Fruit fly (Drosophila melanogaster) whole organism, embryonic: ENCODE measurements around the gene CG43800.

Experiments
- Abd-B ChIP-seq: fragments of 200-800 bp; sonication (Bioruptor generic); optimal IDR thresholded peaks from 2 replicates; lab custom pipeline; 2018; ENCODE audit warnings: missing biosample characterization, mild to moderate bottlenecking, missing genetic modification characterization, moderate library complexity
- Atf3 ChIP-seq: fragments of 200-800 bp; sonication (Bioruptor generic); optimal IDR thresholded peaks from 3 replicates; lab custom pipeline; 2016; ENCODE audit warnings: missing biosample characterization, missing genetic modification characterization
- CG10321 ChIP-seq: fragments of 200-800 bp; sonication (Bioruptor generic); IDR thresholded peaks from 2 replicates; pipeline ENCODE4 v1.3.6; 2022; ENCODE audit warnings: missing biosample characterization, missing genetic modification characterization
- CG10366 ChIP-seq: fragments of 200-800 bp; sonication (Bioruptor generic); IDR thresholded peaks from 2 replicates; pipeline ENCODE4 v1.3.6; 2022; ENCODE audit warnings: missing biosample characterization, missing genetic modification characterization
- CG10543 ChIP-seq: fragments of 200-800 bp; sonication (Bioruptor generic); optimal IDR thresholded peaks from 3 replicates; lab custom pipeline; 2017; ENCODE audit warnings: missing biosample characterization, mild to moderate bottlenecking, missing genetic modification characterization, moderate library complexity
- CG10654 ChIP-seq: fragments of 200-800 bp; sonication (Bioruptor generic); optimal IDR thresholded peaks from 2 replicates; lab custom pipeline; 2016; ENCODE audit warnings: missing biosample characterization, missing genetic modification characterization
- CG12236 ChIP-seq: fragments of 200-800 bp; sonication (Bioruptor generic); optimal IDR thresholded peaks from 2 replicates; lab custom pipeline; 2016; ENCODE audit warnings: missing biosample characterization, missing genetic modification characterization
- CG12769 ChIP-seq: fragments of 200-800 bp; sonication (Bioruptor generic); optimal IDR thresholded peaks from 2 replicates; lab custom pipeline; 2019; ENCODE audit warnings: missing biosample characterization, mild to moderate bottlenecking, missing genetic modification characterization, moderate library complexity
- CG13287 ChIP-seq: fragments of 200-800 bp; sonication (Bioruptor generic); IDR thresholded peaks from 2 replicates; pipeline ENCODE4 v1.3.6; 2022; ENCODE audit warnings: missing biosample characterization, missing genetic modification characterization; ENCODE audit not compliant: partially characterized antibody
- CG13894 ChIP-seq: fragments of 200-800 bp; sonication (Bioruptor generic); optimal IDR thresholded peaks from 3 replicates; lab custom pipeline; 2018; ENCODE audit warnings: missing biosample characterization, mild to moderate bottlenecking, missing genetic modification characterization, moderate library complexity
- CG16863 ChIP-seq: fragments of 200-800 bp; sonication (Bioruptor generic); optimal IDR thresholded peaks from 3 replicates; lab custom pipeline; 2016; ENCODE audit warnings: missing biosample characterization, missing genetic modification characterization
- CG17359 ChIP-seq: fragments of 200-800 bp; sonication (Bioruptor generic); optimal IDR thresholded peaks from 3 replicates; lab custom pipeline; 2018; ENCODE audit warnings: missing biosample characterization, mild to moderate bottlenecking, missing genetic modification characterization, moderate library complexity
- CG17385 ChIP-seq: fragments of 200-800 bp; sonication (Bioruptor generic); optimal IDR thresholded peaks from 3 replicates; lab custom pipeline; 2018; ENCODE audit warnings: missing biosample characterization, mild to moderate bottlenecking, missing genetic modification characterization
- CG17829 ChIP-seq: fragments of 200-800 bp; optimal IDR thresholded peaks from 2 replicates; lab custom pipeline; 2019; ENCODE audit warnings: missing biosample characterization, mild to moderate bottlenecking, missing genetic modification characterization, moderate library complexity
- CG18764 ChIP-seq: fragments of 200-800 bp; sonication (Bioruptor generic); optimal IDR thresholded peaks from 3 replicates; lab custom pipeline; 2016; ENCODE audit warnings: missing biosample characterization, missing genetic modification characterization
- CG2199 ChIP-seq: fragments of 200-800 bp; sonication (Bioruptor generic); IDR thresholded peaks from 3 replicates; pipeline ENCODE4 v1.3.6; 2022; ENCODE audit warnings: missing biosample characterization, missing genetic modification characterization
- CG32532 ChIP-seq: fragments of 200-800 bp; sonication (Bioruptor generic); IDR thresholded peaks from 2 replicates; pipeline ENCODE4 v1.3.6; 2022; ENCODE audit warnings: missing biosample characterization, missing genetic modification characterization
- CG3726 ChIP-seq: fragments of 200-800 bp; sonication (Bioruptor generic); IDR thresholded peaks from 3 replicates; pipeline ENCODE4, ENCODE4 v1.3.6; 2022; ENCODE audit warnings: missing biosample characterization, missing genetic modification characterization
- CG4617 ChIP-seq: fragments of 200-800 bp; sonication (Bioruptor generic); optimal IDR thresholded peaks from 3 replicates; lab custom pipeline; 2016; ENCODE audit warnings: missing biosample characterization, missing genetic modification characterization, borderline replicate concordance
- CG5180 ChIP-seq: fragments of 200-800 bp; sonication (Bioruptor generic); optimal IDR thresholded peaks from 3 replicates; lab custom pipeline; 2017; ENCODE audit warnings: missing biosample characterization, missing genetic modification characterization, mild to moderate bottlenecking, moderate library complexity, missing genetic modification reagents
- CG6175 ChIP-seq: fragments of 200-800 bp; sonication (Bioruptor generic); IDR thresholded peaks from 3 replicates; pipeline ENCODE4 v1.3.6; 2022; ENCODE audit warnings: missing biosample characterization, missing genetic modification characterization
- CG6654 ChIP-seq: fragments of 200-800 bp; sonication (Bioruptor generic); optimal IDR thresholded peaks from 2 replicates; lab custom pipeline; 2017; ENCODE audit warnings: missing biosample characterization, mild to moderate bottlenecking, missing genetic modification characterization
- Chrac-16 ChIP-seq: fragments of 200-800 bp; sonication (Bioruptor generic); optimal IDR thresholded peaks from 3 replicates; lab custom pipeline; 2016; ENCODE audit warnings: missing biosample characterization, missing genetic modification characterization
- CkIIα-i1 ChIP-seq: fragments of 200-800 bp; sonication (Bioruptor generic); IDR thresholded peaks from 2 replicates; pipeline ENCODE4 v1.3.6; 2022; ENCODE audit warnings: missing biosample characterization, missing genetic modification characterization
- Dip3 ChIP-seq: fragments of 200-800 bp; sonication (Bioruptor generic); optimal IDR thresholded peaks from 3 replicates; lab custom pipeline; 2016; ENCODE audit warnings: missing biosample characterization, missing genetic modification characterization
- Dll ChIP-seq: fragments of 200-800 bp; sonication (Bioruptor generic); IDR thresholded peaks from 4 replicates; pipeline ENCODE4 v1.3.6; 2022; ENCODE audit warnings: missing biosample characterization, missing genetic modification characterization; ENCODE audit not compliant: partially characterized antibody
- E2f1 ChIP-seq: fragments of 200-800 bp; sonication (Bioruptor generic); IDR thresholded peaks from 2 replicates; pipeline ENCODE4 v1.3.6; 2022; ENCODE audit warnings: missing biosample characterization, missing genetic modification characterization
- Eip74EF ChIP-seq, 2 experiments: fragments of 200-800 bp in 1 of 2; fragments of >200 bp in 1 of 2; sonication (Bioruptor generic) in 1 of 2; optimal IDR thresholded peaks; 2 replicates each; lab custom pipeline; 2017 to 2019; ENCODE audit warnings: missing biosample characterization in 2 of 2, missing genetic modification characterization in 2 of 2, mild to moderate bottlenecking in 1 of 2, moderate library complexity in 1 of 2
- HLHmδ ChIP-seq: fragments of 200-800 bp; sonication (Bioruptor generic); optimal IDR thresholded peaks from 2 replicates; lab custom pipeline; 2018; ENCODE audit warnings: missing biosample characterization, mild to moderate bottlenecking, missing genetic modification characterization, moderate library complexity
- Hr3 ChIP-seq: fragments of 200-800 bp; sonication (Bioruptor generic); optimal IDR thresholded peaks from 3 replicates; lab custom pipeline; 2016; ENCODE audit warnings: missing biosample characterization, missing genetic modification characterization
- NfI ChIP-seq: fragments of 200-800 bp; sonication (Bioruptor generic); optimal IDR thresholded peaks from 3 replicates; lab custom pipeline; 2018; ENCODE audit warnings: missing biosample characterization, mild to moderate bottlenecking, missing genetic modification characterization, moderate library complexity
- Spps ChIP-seq: fragments of 200-800 bp; sonication (Bioruptor generic); optimal IDR thresholded peaks from 2 replicates; lab custom pipeline; 2018; ENCODE audit warnings: missing biosample characterization, mild to moderate bottlenecking, missing genetic modification characterization
- chinmo ChIP-seq: fragments of 200-800 bp; sonication (Bioruptor generic); IDR thresholded peaks from 4 replicates; pipeline ENCODE4 v1.3.6; 2022; ENCODE audit warnings: missing biosample characterization, missing genetic modification characterization; ENCODE audit not compliant: partially characterized antibody
- chm ChIP-seq: fragments of 200-800 bp; sonication (Bioruptor generic); IDR thresholded peaks from 2 replicates; pipeline ENCODE4 v1.3.6; 2022; ENCODE audit warnings: missing biosample characterization, missing genetic modification characterization
- dm ChIP-seq: fragments of 200-800 bp; sonication (Bioruptor generic); optimal IDR thresholded peaks from 3 replicates; lab custom pipeline; 2016; ENCODE audit warnings: missing biosample characterization, missing genetic modification characterization
- dysf ChIP-seq: fragments of 200-800 bp; sonication (Bioruptor generic); IDR thresholded peaks from 3 replicates; pipeline ENCODE4 v1.3.6; 2022; ENCODE audit warnings: missing biosample characterization, missing genetic modification characterization
- eve ChIP-seq, 2 experiments: fragments of >200 bp; optimal IDR thresholded peaks; 2 replicates each; lab custom pipeline; 2017; ENCODE audit warnings: missing biosample characterization in 2 of 2, missing genetic modification characterization in 2 of 2
- gem ChIP-seq: fragments of 200-800 bp; sonication (Bioruptor generic); optimal IDR thresholded peaks from 2 replicates; lab custom pipeline; 2019; ENCODE audit warnings: missing biosample characterization, mild to moderate bottlenecking, missing genetic modification characterization, moderate library complexity
- grau ChIP-seq: fragments of 200-800 bp; optimal IDR thresholded peaks from 3 replicates; lab custom pipeline; 2019; ENCODE audit warnings: missing biosample characterization, mild to moderate bottlenecking, missing genetic modification characterization, moderate library complexity
- grn ChIP-seq: fragments of 200-800 bp; sonication (Bioruptor generic); optimal IDR thresholded peaks from 3 replicates; lab custom pipeline; 2017; ENCODE audit warnings: missing biosample characterization, missing genetic modification characterization
- hth ChIP-seq: fragments of >200 bp; optimal IDR thresholded peaks from 2 replicates; lab custom pipeline; 2017; ENCODE audit warnings: inconsistent platforms
- mirr ChIP-seq: fragments of 200-800 bp; sonication (Bioruptor generic); optimal IDR thresholded peaks from 3 replicates; lab custom pipeline; 2018; ENCODE audit warnings: missing biosample characterization, mild to moderate bottlenecking, missing genetic modification characterization
- p53 ChIP-seq: fragments of 200-800 bp; sonication (Bioruptor generic); optimal IDR thresholded peaks from 2 replicates; lab custom pipeline; 2016; ENCODE audit warnings: missing biosample characterization, missing genetic modification characterization
- scrt ChIP-seq: fragments of 200-800 bp; sonication (Bioruptor generic); optimal IDR thresholded peaks from 2 replicates; lab custom pipeline; 2018; ENCODE audit warnings: missing biosample characterization, mild to moderate bottlenecking, missing genetic modification characterization, moderate library complexity
- sd ChIP-seq: fragments of 200-800 bp; sonication (Bioruptor generic); optimal IDR thresholded peaks from 3 replicates; lab custom pipeline; 2018; ENCODE audit warnings: missing biosample characterization, mild to moderate bottlenecking, missing genetic modification characterization, moderate library complexity
- sim ChIP-seq: fragments of 200-800 bp; sonication (Bioruptor generic); IDR thresholded peaks from 2 replicates; pipeline ENCODE4 v1.3.6; 2022; ENCODE audit warnings: missing biosample characterization, missing genetic modification characterization
- stwl ChIP-seq: fragments of 200-800 bp; sonication (Bioruptor generic); optimal IDR thresholded peaks from 3 replicates; lab custom pipeline; 2018; ENCODE audit warnings: missing biosample characterization, mild to moderate bottlenecking, missing genetic modification characterization, moderate library complexity
- vvl ChIP-seq: fragments of 200-800 bp; sonication (Bioruptor generic); IDR thresholded peaks from 2 replicates; pipeline ENCODE4 v1.3.6; 2022; ENCODE audit warnings: missing biosample characterization, missing genetic modification characterization

Gene CG43800

DNA sequence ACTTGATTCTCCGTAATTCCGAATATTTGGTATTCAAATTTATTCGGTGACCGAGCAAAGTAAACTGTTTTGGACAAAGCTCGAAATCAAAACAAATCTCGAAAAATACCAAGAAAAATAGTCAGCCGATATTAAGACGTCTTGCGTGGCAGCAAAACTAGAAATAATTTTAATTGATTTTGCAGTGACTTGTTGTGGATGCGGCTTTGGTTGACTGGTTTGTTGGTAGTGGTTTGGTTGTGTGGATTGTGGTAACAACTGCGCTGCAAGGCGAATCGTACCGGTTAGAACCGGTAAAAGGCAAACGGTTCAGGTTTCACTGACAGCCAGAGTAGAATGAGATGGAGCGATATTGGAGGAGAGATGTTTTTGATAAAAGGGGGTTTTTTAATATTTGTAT lies 8.9 kb upstream of the CG43800 start:
- TF ChIP-seq gem (tag; lab: Kevin White, UChicago) (peak; percentile 55), CG5180 (GFP tag; lab: Kevin White, UChicago) (no peak), CG6175 (GFP tag; lab: Robert Waterston, UW) (peak; percentile 74; the same call in 1 of the 3 replicates), vvl (GFP tag; lab: Robert Waterston, UW) (peak; percentile 49), CG13287 (GFP tag; lab: Robert Waterston, UW) (no peak), Dll (0 out of 4 replicates have a peak, but pooled peaks have one; percentile 20), sd (tag; lab: Kevin White, UChicago) (peak; percentile 55), chinmo (peak; percentile 82; the same call in 2 of the 4 replicates)

DNA sequence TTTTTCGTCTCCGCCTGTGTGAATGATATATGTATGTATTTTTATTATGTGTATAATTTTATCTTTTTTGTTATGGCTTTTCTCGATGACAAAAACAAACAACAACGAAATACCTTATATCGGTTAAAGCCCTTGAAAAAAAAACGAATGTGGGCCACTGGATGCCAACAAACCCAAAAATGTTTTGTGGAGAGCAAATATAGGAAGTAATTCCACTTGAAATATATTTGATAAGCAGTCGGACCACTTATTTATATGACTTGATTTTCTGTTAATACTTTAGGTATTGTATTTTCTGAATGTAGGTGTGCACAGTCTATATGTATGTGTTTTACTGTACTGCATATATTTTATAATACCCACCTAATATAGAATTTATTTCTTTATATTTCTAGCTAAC lies 8.4 kb upstream of the CG43800 start:
- no peak for TF ChIP-seq CG3726 (GFP tag; lab: Robert Waterston, UW)
- peak in 1 of 2 experiments; percentile 84 for TF ChIP-seq Eip74EF (GFP tag; optimal IDR thresholded peaks at IDR 0.05; lab: Kevin White, UChicago)
- no peak for TF ChIP-seq gem (tag; lab: Kevin White, UChicago)
- peak; percentile 10 for TF ChIP-seq CG13894 (tag; lab: Kevin White, UChicago)
- TF ChIP-seq grau (tag; lab: Kevin White, UChicago) = no peak
- TF ChIP-seq sd (tag; lab: Kevin White, UChicago) = peak; percentile 87
- TF ChIP-seq HLHmδ (GFP tag; lab: Kevin White, UChicago) = no peak
- no peak for TF ChIP-seq stwl (tag; lab: Kevin White, UChicago)
- peak; percentile 33 for TF ChIP-seq CG12769 (tag; lab: Kevin White, UChicago)
- TF ChIP-seq CG16863 (GFP tag; lab: Kevin White, UChicago) = no peak
- TF ChIP-seq hth = no peak
- TF ChIP-seq CG17829 = no peak

- TF ChIP-seq CG17359 (tag; lab: Kevin White, UChicago) = no peak
- TF ChIP-seq CG10321 (GFP tag; lab: Robert Waterston, UW) = no peak
- no peak for TF ChIP-seq Spps
- TF ChIP-seq CG4617 (GFP tag; lab: Kevin White, UChicago) = no peak
- TF ChIP-seq CG32532 (GFP tag; lab: Robert Waterston, UW) = peak; percentile 12; the same call in 1 of the 2 replicates
- peak; percentile 77 for TF ChIP-seq mirr (GFP tag; lab: Kevin White, UChicago)
- no peak for TF ChIP-seq CG5180 (GFP tag; lab: Kevin White, UChicago)
- TF ChIP-seq CkIIα-i1 (GFP tag; lab: Robert Waterston, UW) = no peak
- no peak for TF ChIP-seq dm (GFP tag; lab: Kevin White, UChicago)
- no peak for TF ChIP-seq sim (GFP tag; lab: Robert Waterston, UW)
- TF ChIP-seq CG6654 (GFP tag; lab: Kevin White, UChicago) = no peak
- no peak for TF ChIP-seq CG12236
- TF ChIP-seq dysf = no peak
- no peak for TF ChIP-seq CG10366
- no peak for TF ChIP-seq CG17385 (GFP tag; lab: Kevin White, UChicago)
- TF ChIP-seq NfI = no peak
- no peak for TF ChIP-seq p53 (GFP tag; lab: Kevin White, UChicago)
- no peak for TF ChIP-seq Dip3 (GFP tag; lab: Kevin White, UChicago)
- no peak for TF ChIP-seq CG18764
- TF ChIP-seq eve (GFP tag; optimal IDR thresholded peaks at IDR 0.05; lab: Kevin White, UChicago) = no peak
- TF ChIP-seq Abd-B (GFP tag; lab: Kevin White, UChicago) = no peak
- peak; percentile 76 for TF ChIP-seq grn
- TF ChIP-seq E2f1 (GFP tag; lab: Robert Waterston, UW) = no peak
- no peak for TF ChIP-seq Chrac-16
- TF ChIP-seq Hr3 (GFP tag; lab: Kevin White, UChicago) = no peak
- TF ChIP-seq chm (GFP tag; lab: Robert Waterston, UW) = no peak
- TF ChIP-seq CG2199 (GFP tag; lab: Robert Waterston, UW) = no peak
- TF ChIP-seq scrt (GFP tag; lab: Kevin White, UChicago) = no peak
- no peak for TF ChIP-seq Atf3 (GFP tag; lab: Kevin White, UChicago)
- no peak for TF ChIP-seq CG10654 (GFP tag; lab: Kevin White, UChicago)
- TF ChIP-seq CG10543 = peak; percentile 16
Measured at dm6 chr2L:7240311-7240710, 7.7 kb upstream of the CG43800 start.
